Worm (Caenorhabditis elegans): ENCODE results near the gene R05D8.11.

The R05D8.11 gene

DNA sequence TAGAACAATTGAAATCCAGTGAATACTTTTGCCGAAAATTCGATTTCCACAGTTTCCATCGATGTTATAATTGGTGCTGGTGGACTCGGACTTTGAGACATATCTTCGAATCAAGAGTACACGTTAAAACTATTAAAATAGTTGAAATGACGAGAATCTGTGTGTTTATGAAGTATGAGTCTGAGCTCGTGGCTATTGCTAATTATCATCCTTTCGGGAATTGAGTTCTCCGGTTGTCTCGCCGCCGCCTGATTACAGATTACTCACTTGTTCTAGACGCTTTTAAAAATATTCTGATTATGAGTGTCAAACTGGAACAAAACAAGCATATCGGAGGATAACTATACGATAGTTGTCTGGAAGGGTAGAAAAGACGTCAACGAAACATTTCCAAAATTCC lies 42.5 kb downstream of the R05D8.11 start, which contains the start of gene srg-56:
Gene srg-56, minus strand, starts transcription at position 101 of the 400 bp plus-strand sequence.
- TF ChIP-seq ZK185.1 (tag; optimal IDR thresholded peaks at IDR 0.05; ENCODE audit: poor library complexity, severe bottlenecking) (no peak), rcor-1 (GFP tag; IDR thresholded peaks at IDR 0.05) (no peak), xnd-1 (tag; optimal IDR thresholded peaks at IDR 0.05) (no peak), ztf-3 (GFP tag; optimal IDR thresholded peaks at IDR 0.05) (no peak), T26A5.8 (tag; optimal IDR thresholded peaks at IDR 0.05) (no peak), dpff-1 (tag; optimal IDR thresholded peaks at IDR 0.05) (no peak), F57A8.1 (GFP tag; optimal IDR thresholded peaks at IDR 0.05) (no peak), repo-1 (tag; optimal IDR thresholded peaks at IDR 0.05) (no peak), unc-62 (GFP tag; optimal IDR thresholded peaks at IDR 0.05) (no peak), sdz-38 (tag; optimal IDR thresholded peaks at IDR 0.05) (no peak), madf-8 (GFP tag; conservative IDR thresholded peaks at IDR 0.05) (no peak), nhr-120 (GFP tag; IDR thresholded peaks at IDR 0.05) (no peak), zfh-2 (GFP tag; conservative IDR thresholded peaks at IDR 0.05) (no peak), athp-1 (tag; optimal IDR thresholded peaks at IDR 0.05) (no peak), Y95B8A.8 (GFP tag; IDR thresholded peaks at IDR 0.05) (no peak), bed-1 (GFP tag; IDR thresholded peaks at IDR 0.05) (no peak)

DNA sequence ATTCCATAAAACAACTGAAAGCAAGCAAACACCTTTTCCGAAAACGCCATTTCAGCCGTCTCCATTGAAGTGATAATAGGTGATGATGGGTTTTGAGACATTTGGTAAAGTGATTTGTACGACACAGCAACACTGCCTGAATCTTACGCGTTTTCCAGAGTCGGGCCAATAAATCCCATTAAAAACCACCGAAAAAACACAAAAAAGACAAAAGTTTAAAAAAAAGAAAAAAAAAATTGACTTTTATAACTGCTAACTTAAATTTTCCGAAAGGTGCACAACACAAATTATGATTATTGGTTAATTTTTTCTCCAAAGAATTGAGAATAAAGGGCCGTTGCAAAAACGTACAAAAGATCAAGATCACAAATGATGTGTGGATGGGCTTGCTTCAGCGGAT lies 46.3 kb downstream of the R05D8.11 start, which contains the start of gene srg-57:
Gene srg-57, minus strand, starts transcription at position 101 of the 400 bp plus-strand sequence.
- TF ChIP-seq tbx-9 (tag; optimal IDR thresholded peaks at IDR 0.05; ENCODE audit: borderline replicate concordance) (no peak), B0019.2 (GFP tag; conservative IDR thresholded peaks at IDR 0.05) (no peak), lsy-27 (tag; optimal IDR thresholded peaks at IDR 0.05; ENCODE audit: borderline replicate concordance, insufficient read depth) (no peak), ceh-58 (GFP tag; IDR thresholded peaks at IDR 0.05) (no peak), madf-6 (GFP tag; IDR thresholded peaks at IDR 0.05) (no peak), nhr-27 (tag; optimal IDR thresholded peaks at IDR 0.05) (no peak), egl-44 (GFP tag; IDR thresholded peaks at IDR 0.05) (no peak), cebp-1 (GFP tag; IDR thresholded peaks at IDR 0.05) (no peak), cebp-1 (tag; optimal IDR thresholded peaks at IDR 0.05) (no peak), ceh-40 (GFP tag; IDR thresholded peaks at IDR 0.05) (no peak), nfya-1 (tag; optimal IDR thresholded peaks at IDR 0.05; ENCODE audit: borderline replicate concordance, insufficient read depth) (no peak), zfh-2 (GFP tag; conservative IDR thresholded peaks at IDR 0.05) (no peak)

DNA sequence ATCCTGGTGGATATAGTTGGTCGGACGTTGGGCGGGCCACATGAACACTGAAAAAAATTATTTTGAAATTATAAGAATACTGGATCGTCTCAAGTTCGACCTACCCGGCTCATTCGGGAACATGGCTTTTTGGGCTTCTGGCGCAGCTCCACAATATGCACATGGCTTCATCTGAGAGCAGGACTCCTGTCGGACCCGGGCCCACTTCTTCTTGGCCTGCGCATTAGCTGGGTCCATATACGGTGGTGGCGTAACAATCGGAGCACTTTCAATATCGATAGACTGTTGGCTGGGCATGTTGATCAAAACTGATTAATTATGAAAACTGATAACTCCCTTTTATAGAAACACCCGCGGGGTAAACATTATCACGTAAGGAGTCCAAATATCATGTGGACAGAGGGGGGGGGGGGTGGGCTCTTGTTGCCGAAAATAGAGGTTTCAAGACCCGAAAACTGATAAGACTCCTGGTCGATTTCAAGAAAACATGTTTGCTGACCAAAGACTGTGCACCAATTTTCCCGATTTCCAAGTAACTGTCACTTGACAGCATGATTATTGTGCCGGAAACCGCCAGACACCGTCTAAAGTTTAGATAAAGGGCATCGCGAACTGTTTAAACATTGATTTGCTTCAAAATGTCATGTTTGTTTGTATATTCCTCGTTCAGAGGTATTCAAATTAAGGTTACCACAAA lies 49.8 kb downstream of the R05D8.11 start, which contains the start of gene dod-3:
Gene dod-3, minus strand, starts transcription at position 315 of the 697 bp plus-strand sequence.
- TF ChIP-seq ztf-26 (tag; optimal IDR thresholded peaks at IDR 0.05) (no peak), attf-5 (GFP tag; optimal IDR thresholded peaks at IDR 0.05) (peak; percentile 19), ztf-6 (GFP tag; IDR thresholded peaks at IDR 0.05) (no peak), ceh-58 (GFP tag; IDR thresholded peaks at IDR 0.05) (no peak), F57A8.1 (GFP tag; optimal IDR thresholded peaks at IDR 0.05) (no peak), lsy-27 (tag; optimal IDR thresholded peaks at IDR 0.05; ENCODE audit: borderline replicate concordance, insufficient read depth) (no peak), madf-3 (GFP tag; IDR thresholded peaks at IDR 0.05) (no peak), let-607 (tag; optimal IDR thresholded peaks at IDR 0.05) (no peak), nhr-80 (tag; optimal IDR thresholded peaks at IDR 0.05) (peak; percentile 94), ztf-25 (GFP tag; IDR thresholded peaks at IDR 0.05) (no peak), tlf-1 (GFP tag; optimal IDR thresholded peaks at IDR 0.05) (peak; percentile 63), nfyb-1 (GFP tag; IDR thresholded peaks at IDR 0.05) (peak; percentile 50; the same call in 1 of the 2 replicates), ztf-18 (tag; optimal IDR thresholded peaks at IDR 0.05) (no peak), him-1 (tag; optimal IDR thresholded peaks at IDR 0.05) (no peak), Y95B8A.8 (GFP tag; IDR thresholded peaks at IDR 0.05) (no peak), snpc-4 (GFP tag; optimal IDR thresholded peaks at IDR 0.05) (no peak), snpc-4 (tag; optimal IDR thresholded peaks at IDR 0.05) (no peak), snpc-1.1 (tag; optimal IDR thresholded peaks at IDR 0.05; ENCODE audit: insufficient read depth) (no peak), ama-1 (optimal IDR thresholded peaks at IDR 0.05) (peak; percentile 57), ama-1 (GFP tag; optimal IDR thresholded peaks at IDR 0.05) (no peak), aptf-3 (GFP tag; IDR thresholded peaks at IDR 0.05) (no peak), ets-4 (GFP tag; optimal IDR thresholded peaks at IDR 0.05) (peak; percentile 65), hrde-1 (tag; optimal IDR thresholded peaks at IDR 0.05; ENCODE audit: borderline replicate concordance) (no peak)

All from whole organism, young adult.